Worm (Caenorhabditis elegans) whole organism, late embryonic: ENCODE data around the gene pqn-54.

Source experiments
- C08G9.2 ChIP-seq: sonication (generic microtip); optimal IDR thresholded peaks from 2 replicates; lab custom pipeline; 2016; ENCODE audit warnings: mild to moderate bottlenecking, missing genetic modification characterization, moderate library complexity, missing compliant biosample characterization
- C38D4.7 ChIP-seq: fragments of 200-800 bp; sonication (Bioruptor generic); optimal IDR thresholded peaks from 2 replicates; lab custom pipeline; 2018; ENCODE audit warnings: mild to moderate bottlenecking, missing genetic modification characterization, moderate library complexity, missing compliant biosample characterization
- K09A11.1 ChIP-seq: sonication (generic microtip); optimal IDR thresholded peaks from 2 replicates; lab custom pipeline; 2017; ENCODE audit warnings: antibody characterized with exemption, mild to moderate bottlenecking, missing genetic modification characterization, missing compliant biosample characterization; ENCODE audit not compliant: insufficient read depth
- T23F11.4 ChIP-seq: fragments of 200-800 bp; sonication (Bioruptor generic); optimal IDR thresholded peaks from 2 replicates; lab custom pipeline; 2018; ENCODE audit warnings: mild to moderate bottlenecking, missing genetic modification characterization, missing compliant biosample characterization
- ahr-1 ChIP-seq: sonication (generic microtip); optimal IDR thresholded peaks from 2 replicates; lab custom pipeline; 2016; ENCODE audit warnings: missing genetic modification characterization, missing compliant biosample characterization
- ceh-18 ChIP-seq: sonication (generic microtip); optimal IDR thresholded peaks from 2 replicates; lab custom pipeline; 2016; ENCODE audit warnings: missing genetic modification characterization, missing compliant biosample characterization
- ceh-19 ChIP-seq: fragments of 200-800 bp; sonication (Bioruptor generic); optimal IDR thresholded peaks from 2 replicates; lab custom pipeline; 2018; ENCODE audit warnings: mild to moderate bottlenecking, missing genetic modification characterization, missing compliant biosample characterization
- ceh-24 ChIP-seq: sonication (generic microtip); optimal IDR thresholded peaks from 2 replicates; lab custom pipeline; 2016; ENCODE audit warnings: mild to moderate bottlenecking, missing genetic modification characterization, missing compliant biosample characterization
- ceh-6 ChIP-seq: fragments of 200-800 bp; sonication (Bioruptor generic); optimal IDR thresholded peaks from 2 replicates; lab custom pipeline; 2018; ENCODE audit warnings: mild to moderate bottlenecking, missing genetic modification characterization, missing compliant biosample characterization
- dve-1 ChIP-seq: sonication (generic microtip); optimal IDR thresholded peaks from 2 replicates; lab custom pipeline; 2017; ENCODE audit warnings: antibody characterized with exemption, mild to moderate bottlenecking, missing genetic modification characterization, missing compliant biosample characterization
- elt-2 ChIP-seq: sonication (generic microtip); optimal IDR thresholded peaks from 2 replicates; lab custom pipeline; 2016; ENCODE audit warnings: missing genetic modification reagents, missing genetic modification characterization, missing compliant biosample characterization
- elt-4 ChIP-seq: sonication (generic microtip); optimal IDR thresholded peaks from 2 replicates; lab custom pipeline; 2016; ENCODE audit warnings: missing genetic modification characterization, missing compliant biosample characterization
- ets-4 ChIP-seq: sonication (generic microtip); optimal IDR thresholded peaks from 2 replicates; lab custom pipeline; 2016; ENCODE audit warnings: missing genetic modification characterization, missing compliant biosample characterization
- eyg-1 ChIP-seq: sonication (generic microtip); optimal IDR thresholded peaks from 2 replicates; lab custom pipeline; 2016; ENCODE audit warnings: missing genotype, missing genetic modification characterization, missing compliant biosample characterization
- fax-1 ChIP-seq: sonication (generic microtip); optimal IDR thresholded peaks from 2 replicates; lab custom pipeline; 2016; ENCODE audit warnings: missing genotype, missing genetic modification characterization, missing compliant biosample characterization
- fkh-10 ChIP-seq: fragments of 150-350 bp; optimal IDR thresholded peaks from 2 replicates; lab custom pipeline; 2014; ENCODE audit warnings: missing biosample characterization, missing genetic modification reagents, missing genetic modification characterization
- gmeb-2 ChIP-seq: sonication (generic microtip); optimal IDR thresholded peaks from 2 replicates; lab custom pipeline; 2016; ENCODE audit warnings: missing genetic modification characterization, inconsistent platforms, missing compliant biosample characterization
- hlh-13 ChIP-seq: fragments of 200-800 bp; sonication (Bioruptor generic); optimal IDR thresholded peaks from 2 replicates; lab custom pipeline; 2018; ENCODE audit warnings: mild to moderate bottlenecking, missing genetic modification characterization, missing compliant biosample characterization
- hlh-15 ChIP-seq: sonication (generic microtip); optimal IDR thresholded peaks from 2 replicates; lab custom pipeline; 2016; ENCODE audit warnings: missing genetic modification characterization, missing compliant biosample characterization
- lim-6 ChIP-seq: sonication (generic microtip); optimal IDR thresholded peaks from 2 replicates; lab custom pipeline; 2016; ENCODE audit warnings: missing genetic modification characterization, missing compliant biosample characterization
- lin-11 ChIP-seq: fragments of 200-800 bp; sonication (Bioruptor generic); optimal IDR thresholded peaks from 2 replicates; lab custom pipeline; 2018; ENCODE audit warnings: mild to moderate bottlenecking, missing genetic modification characterization, missing compliant biosample characterization
- madf-2 ChIP-seq: sonication (generic microtip); optimal IDR thresholded peaks from 2 replicates; lab custom pipeline; 2017; ENCODE audit warnings: missing genetic modification characterization, missing compliant biosample characterization
- mec-3 ChIP-seq: sonication (generic microtip); optimal IDR thresholded peaks from 2 replicates; lab custom pipeline; 2016; ENCODE audit warnings: borderline replicate concordance, missing genetic modification characterization, missing compliant biosample characterization
- nhr-232 ChIP-seq: sonication (generic microtip); optimal IDR thresholded peaks from 2 replicates; lab custom pipeline; 2016; ENCODE audit warnings: missing genetic modification characterization, missing compliant biosample characterization
- pros-1 ChIP-seq: fragments of 150-350 bp; optimal IDR thresholded peaks from 2 replicates; lab custom pipeline; 2014; ENCODE audit warnings: missing biosample characterization, missing genetic modification reagents, missing genetic modification characterization
- ref-2 ChIP-seq: sonication (generic microtip); optimal IDR thresholded peaks from 2 replicates; lab custom pipeline; 2016; ENCODE audit warnings: missing genetic modification characterization, missing compliant biosample characterization
- tbx-2 ChIP-seq: sonication (generic microtip); optimal IDR thresholded peaks from 2 replicates; lab custom pipeline; 2016; ENCODE audit warnings: missing genetic modification characterization, missing compliant biosample characterization
- unc-3 ChIP-seq, 2 experiments: fragments of 200-800 bp in 1 of 2; sonication (Bioruptor generic) in 1 of 2; sonication (generic microtip) in 1 of 2; conservative IDR thresholded peaks in 1 of 2; optimal IDR thresholded peaks in 1 of 2; 2 replicates each; pipeline versions ENCODE4 v1.3.6 to Lab custom; 2016 to 2022; ENCODE audit warnings: missing compliant biosample characterization in 2 of 2, missing genetic modification characterization in 2 of 2, missing genetic modification reagents in 1 of 2
- unc-42 ChIP-seq: sonication (generic microtip); optimal IDR thresholded peaks from 2 replicates; lab custom pipeline; 2016; ENCODE audit warnings: missing genotype, missing genetic modification characterization, missing compliant biosample characterization
- unc-86 ChIP-seq: sonication (generic microtip); optimal IDR thresholded peaks from 2 replicates; lab custom pipeline; 2016; ENCODE audit warnings: missing genetic modification characterization, missing compliant biosample characterization
- zip-5 ChIP-seq: sonication (generic microtip); optimal IDR thresholded peaks from 2 replicates; lab custom pipeline; 2016; ENCODE audit warnings: missing genetic modification characterization, missing compliant biosample characterization

pqn-54 gene

DNA sequence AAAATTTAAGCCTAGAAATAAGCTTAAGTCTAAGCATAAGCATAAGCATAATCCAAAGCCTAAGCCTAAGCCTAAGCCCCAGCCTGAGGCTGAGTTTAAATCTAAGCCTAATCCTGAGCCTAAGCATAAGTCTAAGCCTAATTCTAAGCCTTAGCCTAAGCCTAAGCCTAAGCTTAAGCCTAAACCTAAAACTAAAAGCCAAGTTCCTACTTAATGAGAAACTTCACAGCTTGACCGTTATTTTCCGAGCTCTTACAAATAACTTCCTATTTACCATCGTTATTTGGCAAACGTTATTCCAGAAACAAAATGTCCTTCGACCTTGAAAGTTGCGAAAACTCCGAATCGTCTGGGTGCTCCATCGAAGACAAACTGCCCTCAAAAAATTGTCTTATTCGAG, 17.0 kb downstream of the pqn-54 start, which contains the start of gene C38C3.4:
Gene C38C3.4 (plus strand): TSS at position 301 of the 400 bp plus-strand sequence.
- TF ChIP-seq fkh-10 (no peak), C38D4.7 (GFP tag; lab: Kevin White, UChicago) (no peak), dve-1 (peak; percentile 42), unc-86 (tag; lab: Kevin White, UChicago) (no peak), gmeb-2 (tag; lab: Kevin White, UChicago) (no peak)

- TF ChIP-seq elt-2 (tag; lab: Kevin White, UChicago) (no peak), unc-42 (tag; lab: Kevin White, UChicago) (peak; percentile 67)
Measured at ce11 chrV:1486031-1486430, 21.2 kb downstream of the pqn-54 start.

- no peak for TF ChIP-seq zip-5 (tag; lab: Kevin White, UChicago)
- no peak for TF ChIP-seq fax-1 (tag; lab: Kevin White, UChicago)
- TF ChIP-seq T23F11.4 = no peak
- TF ChIP-seq mec-3 (tag; lab: Kevin White, UChicago) = no peak
Measured at ce11 chrV:1487262-1487661, 22.5 kb downstream of the pqn-54 start.

DNA sequence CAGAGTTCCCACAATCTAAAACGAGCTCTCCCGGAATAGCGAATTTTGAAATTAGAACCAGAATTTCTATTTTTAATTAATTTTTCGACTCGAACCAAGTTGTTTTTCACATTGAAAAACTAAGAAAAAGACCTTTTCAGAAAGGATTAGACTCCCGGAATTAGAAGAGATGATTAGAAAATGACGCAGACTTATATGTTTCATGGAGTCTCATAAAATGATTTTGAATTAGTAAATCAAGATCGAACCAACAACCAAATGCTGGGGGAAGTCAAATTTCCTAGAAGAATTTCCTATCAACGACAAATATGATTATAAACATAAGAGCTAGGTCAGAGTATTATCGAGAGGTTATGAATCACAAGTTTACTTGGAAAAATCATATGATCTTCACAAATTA, 23.9 kb downstream of the pqn-54 start:
- no peak for TF ChIP-seq ceh-6 (GFP tag; lab: Kevin White, UChicago)
- TF ChIP-seq lim-6 (tag; lab: Kevin White, UChicago) = no peak
- no peak for TF ChIP-seq hlh-15 (tag; lab: Kevin White, UChicago)
- no peak for TF ChIP-seq ceh-18 (tag; lab: Kevin White, UChicago)
- no peak for TF ChIP-seq ref-2 (tag; lab: Kevin White, UChicago)
- no peak for TF ChIP-seq ets-4 (tag; lab: Kevin White, UChicago)

ce11 chrV:1490874-1491273, 26.1 kb downstream of the pqn-54 start:
- TF ChIP-seq dve-1 = peak; percentile 70

DNA sequence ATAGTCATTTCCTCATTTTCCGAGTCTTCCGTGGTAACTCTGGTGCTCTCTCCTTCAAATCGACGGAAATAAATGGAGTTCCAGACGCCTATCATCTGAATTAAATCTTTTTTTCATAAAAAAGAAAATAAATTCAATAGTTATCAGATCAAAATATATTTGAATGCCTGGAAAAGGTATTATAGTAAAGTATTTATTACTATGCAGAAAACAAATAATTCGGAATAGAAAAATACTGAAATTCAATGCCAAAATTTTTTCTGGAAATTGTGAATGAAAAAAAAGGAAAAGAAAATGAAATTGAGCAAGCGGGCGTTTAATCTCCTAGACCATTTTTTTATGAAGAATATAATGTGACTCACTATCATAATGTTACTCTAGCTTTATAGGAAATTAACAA, 26.7 kb downstream of the pqn-54 start, which contains the start of gene C38C3.6:
Gene C38C3.6 (minus strand): TSS at position 101 of the 400 bp plus-strand sequence.
- no peak for TF ChIP-seq ceh-24 (tag; lab: Kevin White, UChicago)
- no peak for TF ChIP-seq pros-1
- no peak for TF ChIP-seq tbx-2 (tag; lab: Kevin White, UChicago)
- no peak for TF ChIP-seq lin-11 (tag; lab: Kevin White, UChicago)
- TF ChIP-seq ceh-6 (GFP tag; lab: Kevin White, UChicago) = no peak
- TF ChIP-seq ahr-1 (tag; lab: Kevin White, UChicago) = no peak
- no peak for TF ChIP-seq dve-1
- TF ChIP-seq elt-4 (tag; lab: Kevin White, UChicago) = no peak
- TF ChIP-seq ceh-19 (GFP tag; lab: Kevin White, UChicago) = no peak
- no peak for TF ChIP-seq eyg-1
- TF ChIP-seq ets-4 (tag; lab: Kevin White, UChicago) = no peak
- no peak for TF ChIP-seq fkh-10
- no peak for TF ChIP-seq madf-2 (tag; lab: Kevin White, UChicago)
- TF ChIP-seq hlh-13 (GFP tag; lab: Kevin White, UChicago) = no peak
- no peak for TF ChIP-seq C08G9.2 (tag; lab: Kevin White, UChicago)
- no peak for TF ChIP-seq unc-3 (GFP tag; conservative IDR thresholded peaks at IDR 0.05; lab: Robert Waterston, UW)
- no peak for TF ChIP-seq unc-3 (tag; optimal IDR thresholded peaks at IDR 0.05; lab: Kevin White, UChicago)
- no peak for TF ChIP-seq K09A11.1 (tag; lab: Kevin White, UChicago)
- TF ChIP-seq nhr-232 = no peak
- TF ChIP-seq, all 69 proteins: peak for 0
